Worm (Caenorhabditis elegans) whole organism, L2 larva: ENCODE data around the gene hpd-1.

Experiments
- ceh-82 ChIP-seq: fragments of 150-350 bp; optimal IDR thresholded peaks from 2 replicates; lab custom pipeline; 2014; ENCODE audit warnings: missing biosample characterization, missing genetic modification characterization
- fos-1 ChIP-seq: fragments of 150-350 bp; optimal IDR thresholded peaks from 2 replicates; lab custom pipeline; 2014; ENCODE audit warnings: missing biosample characterization, missing genetic modification characterization
- gmeb-1 ChIP-seq: fragments of 150-350 bp; optimal IDR thresholded peaks from 2 replicates; lab custom pipeline; 2014; ENCODE audit warnings: missing biosample characterization, missing genetic modification characterization
- lin-11 ChIP-seq: fragments of 150-350 bp; sonication (generic microtip); optimal IDR thresholded peaks from 2 replicates; lab custom pipeline; 2014; ENCODE audit warnings: missing biosample characterization, missing genetic modification characterization, inconsistent platforms, mixed read lengths
- mdl-1 ChIP-seq, 2 experiments: fragments of 150-350 bp in 1 of 2; sonication (generic microtip) in 1 of 2; optimal IDR thresholded peaks; 2 replicates each; lab custom pipeline; 2017; ENCODE audit warnings: missing biosample characterization in 2 of 2, missing genetic modification characterization in 2 of 2
- nhr-10 ChIP-seq: sonication (generic microtip); optimal IDR thresholded peaks from 2 replicates; lab custom pipeline; 2017; ENCODE audit warnings: missing biosample characterization, missing genetic modification characterization
- nhr-11 ChIP-seq: fragments of 150-350 bp; optimal IDR thresholded peaks from 2 replicates; lab custom pipeline; 2014; ENCODE audit warnings: missing biosample characterization, missing genetic modification characterization
- nhr-12 ChIP-seq: fragments of 150-350 bp; optimal IDR thresholded peaks from 2 replicates; lab custom pipeline; 2014; ENCODE audit warnings: missing biosample characterization, missing genetic modification characterization
- nhr-6 ChIP-seq: fragments of 150-350 bp; optimal IDR thresholded peaks from 2 replicates; lab custom pipeline; 2014; ENCODE audit warnings: missing biosample characterization, missing genetic modification characterization
- unc-39 ChIP-seq: fragments of 150-350 bp; optimal IDR thresholded peaks from 2 replicates; lab custom pipeline; 2014; ENCODE audit warnings: missing biosample characterization, missing genetic modification characterization
- unc-62 ChIP-seq: fragments of 150-350 bp; optimal IDR thresholded peaks from 2 replicates; lab custom pipeline; 2014; ENCODE audit warnings: missing biosample characterization, missing genetic modification reagents, missing genetic modification characterization
- zag-1 ChIP-seq: fragments of 150-350 bp; optimal IDR thresholded peaks from 2 replicates; lab custom pipeline; 2014; ENCODE audit warnings: missing biosample characterization, missing genetic modification characterization
- ztf-11 ChIP-seq: sonication (generic microtip); optimal IDR thresholded peaks from 2 replicates; lab custom pipeline; 2017; ENCODE audit warnings: missing biosample characterization, missing genetic modification characterization

ce11 chrIII:10565926-10566325 is 30.6 kb downstream of the hpd-1 start, which contains the start of gene acdh-11:
- TF ChIP-seq fos-1 (peak; percentile 52), unc-62 (GFP tag; lab: Kevin White, UChicago) (no peak), zag-1 (tag; lab: Kevin White, UChicago) (no peak), nhr-11 (tag; lab: Kevin White, UChicago) (no peak), ceh-82 (tag; lab: Kevin White, UChicago) (no peak), nhr-12 (tag; lab: Kevin White, UChicago) (no peak), unc-39 (no peak), nhr-10 (tag; lab: Kevin White, UChicago) (no peak), nhr-6 (tag; lab: Kevin White, UChicago) (no peak), ztf-11 (tag; lab: Kevin White, UChicago) (no peak), gmeb-1 (tag; lab: Kevin White, UChicago) (no peak), lin-11 (tag; lab: Kevin White, UChicago) (no peak), mdl-1 (tag; optimal IDR thresholded peaks at IDR 0.05; lab: Kevin White, UChicago) (no peak)
